Worm (Caenorhabditis elegans) whole organism, late embryonic: ENCODE data around the gene Y62H9A.7.

Source experiments
- C38D4.7 ChIP-seq: fragments of 200-800 bp; sonication (Bioruptor generic); optimal IDR thresholded peaks from 2 replicates; lab custom pipeline; 2018; ENCODE audit warnings: mild to moderate bottlenecking, missing genetic modification characterization, moderate library complexity, missing compliant biosample characterization
- F13H6.1 ChIP-seq: sonication (generic microtip); optimal IDR thresholded peaks from 2 replicates; lab custom pipeline; 2016; ENCODE audit warnings: missing genetic modification characterization, missing compliant biosample characterization
- K02D7.2 ChIP-seq: sonication (generic microtip); optimal IDR thresholded peaks from 2 replicates; lab custom pipeline; 2017; ENCODE audit warnings: mild to moderate bottlenecking, missing genetic modification characterization, missing compliant biosample characterization
- T23F11.4 ChIP-seq: fragments of 200-800 bp; sonication (Bioruptor generic); optimal IDR thresholded peaks from 2 replicates; lab custom pipeline; 2018; ENCODE audit warnings: mild to moderate bottlenecking, missing genetic modification characterization, missing compliant biosample characterization
- ceh-18 ChIP-seq: sonication (generic microtip); optimal IDR thresholded peaks from 2 replicates; lab custom pipeline; 2016; ENCODE audit warnings: missing genetic modification characterization, missing compliant biosample characterization
- ceh-34 ChIP-seq: sonication (generic microtip); optimal IDR thresholded peaks from 2 replicates; lab custom pipeline; 2016; ENCODE audit warnings: mild to moderate bottlenecking, missing genetic modification characterization, missing compliant biosample characterization
- ceh-9 ChIP-seq: sonication (generic microtip); optimal IDR thresholded peaks from 2 replicates; lab custom pipeline; 2016; ENCODE audit warnings: mild to moderate bottlenecking, missing genetic modification characterization, inconsistent platforms, missing compliant biosample characterization
- dmd-4 ChIP-seq: sonication (generic microtip); optimal IDR thresholded peaks from 2 replicates; lab custom pipeline; 2016; ENCODE audit warnings: borderline replicate concordance, missing genetic modification characterization, missing compliant biosample characterization
- dve-1 ChIP-seq: sonication (generic microtip); optimal IDR thresholded peaks from 2 replicates; lab custom pipeline; 2017; ENCODE audit warnings: antibody characterized with exemption, mild to moderate bottlenecking, missing genetic modification characterization, missing compliant biosample characterization
- elt-2 ChIP-seq: sonication (generic microtip); optimal IDR thresholded peaks from 2 replicates; lab custom pipeline; 2016; ENCODE audit warnings: missing genetic modification reagents, missing genetic modification characterization, missing compliant biosample characterization
- elt-4 ChIP-seq: sonication (generic microtip); optimal IDR thresholded peaks from 2 replicates; lab custom pipeline; 2016; ENCODE audit warnings: missing genetic modification characterization, missing compliant biosample characterization
- ets-4 ChIP-seq: sonication (generic microtip); optimal IDR thresholded peaks from 2 replicates; lab custom pipeline; 2016; ENCODE audit warnings: missing genetic modification characterization, missing compliant biosample characterization
- eyg-1 ChIP-seq: sonication (generic microtip); optimal IDR thresholded peaks from 2 replicates; lab custom pipeline; 2016; ENCODE audit warnings: missing genotype, missing genetic modification characterization, missing compliant biosample characterization
- fax-1 ChIP-seq: sonication (generic microtip); optimal IDR thresholded peaks from 2 replicates; lab custom pipeline; 2016; ENCODE audit warnings: missing genotype, missing genetic modification characterization, missing compliant biosample characterization
- fkh-6 ChIP-seq: sonication (generic microtip); optimal IDR thresholded peaks from 2 replicates; lab custom pipeline; 2016; ENCODE audit warnings: missing genetic modification characterization, missing compliant biosample characterization
- hlh-13 ChIP-seq: fragments of 200-800 bp; sonication (Bioruptor generic); optimal IDR thresholded peaks from 2 replicates; lab custom pipeline; 2018; ENCODE audit warnings: mild to moderate bottlenecking, missing genetic modification characterization, missing compliant biosample characterization
- hlh-30 ChIP-seq: sonication (generic microtip); optimal IDR thresholded peaks from 2 replicates; lab custom pipeline; 2017; ENCODE audit warnings: antibody characterized with exemption, missing genetic modification characterization, missing compliant biosample characterization; ENCODE audit not compliant: insufficient read depth
- hlh-6 ChIP-seq: sonication (generic microtip); optimal IDR thresholded peaks from 2 replicates; lab custom pipeline; 2016; ENCODE audit warnings: missing genotype, missing genetic modification characterization, missing compliant biosample characterization
- lim-6 ChIP-seq: sonication (generic microtip); optimal IDR thresholded peaks from 2 replicates; lab custom pipeline; 2016; ENCODE audit warnings: missing genetic modification characterization, missing compliant biosample characterization
- madf-2 ChIP-seq: sonication (generic microtip); optimal IDR thresholded peaks from 2 replicates; lab custom pipeline; 2017; ENCODE audit warnings: missing genetic modification characterization, missing compliant biosample characterization
- nfya-1 ChIP-seq: sonication (generic microtip); optimal IDR thresholded peaks from 2 replicates; lab custom pipeline; 2017; ENCODE audit warnings: missing genetic modification characterization, mild to moderate bottlenecking, missing compliant biosample characterization, antibody characterized with exemption, moderate library complexity
- nhr-232 ChIP-seq: sonication (generic microtip); optimal IDR thresholded peaks from 2 replicates; lab custom pipeline; 2016; ENCODE audit warnings: missing genetic modification characterization, missing compliant biosample characterization
- npax-4 ChIP-seq: sonication (generic microtip); optimal IDR thresholded peaks from 2 replicates; lab custom pipeline; 2016; ENCODE audit warnings: missing genetic modification characterization, missing compliant biosample characterization
- pat-9 ChIP-seq: fragments of 200-800 bp; sonication (Bioruptor generic); optimal IDR thresholded peaks from 2 replicates; lab custom pipeline; 2018; ENCODE audit warnings: mild to moderate bottlenecking, missing genetic modification characterization, moderate library complexity, missing compliant biosample characterization
- pax-1 ChIP-seq: fragments of 150-350 bp; optimal IDR thresholded peaks from 2 replicates; lab custom pipeline; 2014; ENCODE audit warnings: missing biosample characterization, missing genetic modification characterization
- pha-2 ChIP-seq: sonication (generic microtip); optimal IDR thresholded peaks from 2 replicates; lab custom pipeline; 2017; ENCODE audit warnings: mild to moderate bottlenecking, missing genetic modification characterization, missing compliant biosample characterization
- pha-4 ChIP-seq: fragments of 150-350 bp; optimal IDR thresholded peaks from 2 replicates; lab custom pipeline; 2018; ENCODE audit warnings: missing biosample characterization, missing genetic modification reagents, missing genetic modification characterization
- rnt-1 ChIP-seq: sonication (generic microtip); optimal IDR thresholded peaks from 2 replicates; lab custom pipeline; 2016; ENCODE audit warnings: missing genetic modification characterization, missing compliant biosample characterization
- sdc-2 ChIP-seq: sonication (generic microtip); optimal IDR thresholded peaks from 2 replicates; lab custom pipeline; 2016; ENCODE audit warnings: missing genotype, missing genetic modification characterization, missing compliant biosample characterization
- sox-4 ChIP-seq: sonication (generic microtip); optimal IDR thresholded peaks from 2 replicates; lab custom pipeline; 2017; ENCODE audit warnings: mild to moderate bottlenecking, missing genetic modification characterization, inconsistent platforms, missing compliant biosample characterization
- syd-9 ChIP-seq: sonication (generic microtip); optimal IDR thresholded peaks from 2 replicates; lab custom pipeline; 2016; ENCODE audit warnings: mild to moderate bottlenecking, missing genetic modification characterization, moderate library complexity, missing compliant biosample characterization
- tbx-7 ChIP-seq: sonication (generic microtip); optimal IDR thresholded peaks from 2 replicates; lab custom pipeline; 2016; ENCODE audit warnings: missing genotype, missing genetic modification characterization, missing compliant biosample characterization
- unc-3 ChIP-seq, 2 experiments: fragments of 200-800 bp in 1 of 2; sonication (Bioruptor generic) in 1 of 2; sonication (generic microtip) in 1 of 2; conservative IDR thresholded peaks in 1 of 2; optimal IDR thresholded peaks in 1 of 2; 2 replicates each; pipeline versions ENCODE4 v1.3.6 to Lab custom; 2016 to 2022; ENCODE audit warnings: missing compliant biosample characterization in 2 of 2, missing genetic modification characterization in 2 of 2, missing genetic modification reagents in 1 of 2
- unc-55 ChIP-seq: sonication (generic microtip); optimal IDR thresholded peaks from 2 replicates; lab custom pipeline; 2017; ENCODE audit warnings: missing biosample characterization, missing genetic modification reagents, missing genetic modification characterization
- unc-86 ChIP-seq: sonication (generic microtip); optimal IDR thresholded peaks from 2 replicates; lab custom pipeline; 2016; ENCODE audit warnings: missing genetic modification characterization, missing compliant biosample characterization
- ztf-16 ChIP-seq: sonication (generic microtip); optimal IDR thresholded peaks from 2 replicates; lab custom pipeline; 2017; ENCODE audit warnings: missing genetic modification characterization, missing compliant biosample characterization

Y62H9A.7 gene

ce11 chrX:11917994-11918393, 32.5 kb upstream of the Y62H9A.7 start, which contains the start of gene Y62H9A.16:
TSS of gene Y62H9A.16 (plus strand) at chrX:11918294.
- TF ChIP-seq madf-2 (no peak), nhr-232 (tag; lab: Kevin White, UChicago) (no peak), sox-4 (tag; lab: Kevin White, UChicago) (no peak), pax-1 (tag; lab: Kevin White, UChicago) (no peak)

- no peak for TF ChIP-seq eyg-1
- TF ChIP-seq C38D4.7 (GFP tag; lab: Kevin White, UChicago) = no peak
- no peak for TF ChIP-seq nhr-232 (tag; lab: Kevin White, UChicago)
- no peak for TF ChIP-seq madf-2
- TF ChIP-seq elt-4 (tag; lab: Kevin White, UChicago) = no peak
- no peak for TF ChIP-seq fax-1 (tag; lab: Kevin White, UChicago)
- no peak for TF ChIP-seq tbx-7 (tag; lab: Kevin White, UChicago)
- no peak for TF ChIP-seq ets-4 (tag; lab: Kevin White, UChicago)
- TF ChIP-seq T23F11.4 (GFP tag; lab: Kevin White, UChicago) = no peak
- no peak for TF ChIP-seq unc-55 (GFP tag; lab: Kevin White, UChicago)
- TF ChIP-seq syd-9 (tag; lab: Kevin White, UChicago) = no peak
- no peak for TF ChIP-seq ztf-16
- TF ChIP-seq rnt-1 = no peak
Measured at ce11 chrX:11916705-11917104, 31.2 kb upstream of the Y62H9A.7 start, which contains the start of gene Y62H9A.13. TSS of gene Y62H9A.13 (plus strand) at chrX:11917005.

DNA sequence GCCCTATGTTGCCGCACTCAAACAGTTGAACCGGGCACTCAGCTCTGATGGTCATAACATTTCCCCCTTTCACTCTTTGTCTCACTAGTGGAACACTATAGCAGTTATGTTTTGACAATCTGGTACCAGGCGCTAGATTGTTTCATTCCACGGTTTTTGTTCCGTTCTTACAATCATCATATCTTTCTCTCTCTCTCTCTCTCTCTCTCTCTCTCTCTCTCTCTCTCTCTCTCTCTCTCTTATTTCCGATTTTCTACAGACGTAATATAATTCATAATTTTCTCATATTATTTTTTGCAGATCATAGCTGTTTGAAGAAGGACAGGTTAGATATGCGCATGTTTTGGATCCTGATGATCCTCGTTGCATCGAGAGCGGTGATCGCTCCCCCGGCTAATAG, 28.3 kb upstream of the Y62H9A.7 start, which contains the start of gene Y62H9A.12:
Gene Y62H9A.12 (plus strand): TSS at position 301 of the 400 bp plus-strand sequence.
- TF ChIP-seq ceh-18 (tag; lab: Kevin White, UChicago) = no peak
- no peak for TF ChIP-seq pax-1 (tag; lab: Kevin White, UChicago)
- no peak for TF ChIP-seq lim-6 (tag; lab: Kevin White, UChicago)
- TF ChIP-seq pat-9 (tag; lab: Kevin White, UChicago) = no peak
- no peak for TF ChIP-seq tbx-7 (tag; lab: Kevin White, UChicago)
- TF ChIP-seq pha-4 (tag; lab: Kevin White, UChicago) = no peak
- no peak for TF ChIP-seq ets-4 (tag; lab: Kevin White, UChicago)
- TF ChIP-seq pha-2 (tag; lab: Kevin White, UChicago) = no peak
- no peak for TF ChIP-seq dve-1 (tag; lab: Kevin White, UChicago)
- TF ChIP-seq fkh-6 (tag; lab: Kevin White, UChicago) = no peak
- no peak for TF ChIP-seq F13H6.1 (tag; lab: Kevin White, UChicago)
- TF ChIP-seq fax-1 (tag; lab: Kevin White, UChicago) = no peak
- TF ChIP-seq syd-9 (tag; lab: Kevin White, UChicago) = no peak
- TF ChIP-seq sdc-2 = no peak

- TF ChIP-seq K02D7.2 (tag; lab: Kevin White, UChicago) (no peak), elt-2 (tag; lab: Kevin White, UChicago) (peak; percentile 60)
Measured at ce11 chrX:11910046-11910445, 24.6 kb upstream of the Y62H9A.7 start, which contains the start of gene Y62H9A.15. TSS of gene Y62H9A.15 (minus strand) at chrX:11910145.

- TF ChIP-seq fax-1 (tag; lab: Kevin White, UChicago) = no peak
- TF ChIP-seq elt-4 (tag; lab: Kevin White, UChicago) = no peak
- no peak for TF ChIP-seq ceh-9
- TF ChIP-seq npax-4 (tag; lab: Kevin White, UChicago) = no peak
- TF ChIP-seq elt-2 (tag; lab: Kevin White, UChicago) = peak; percentile 24
Measured at ce11 chrX:11909168-11909567, 23.7 kb upstream of the Y62H9A.7 start.

ce11 chrX:11908226-11908625, 22.7 kb upstream of the Y62H9A.7 start:
- no peak for TF ChIP-seq fax-1 (tag; lab: Kevin White, UChicago)
- TF ChIP-seq ceh-9 = no peak
- no peak for TF ChIP-seq hlh-30 (tag; lab: Kevin White, UChicago)
- no peak for TF ChIP-seq tbx-7 (tag; lab: Kevin White, UChicago)
- no peak for TF ChIP-seq hlh-13 (GFP tag; lab: Kevin White, UChicago)
- no peak for TF ChIP-seq hlh-6
- TF ChIP-seq npax-4 (tag; lab: Kevin White, UChicago) = no peak
- no peak for TF ChIP-seq unc-86 (tag; lab: Kevin White, UChicago)
- TF ChIP-seq dmd-4 (tag; lab: Kevin White, UChicago) = no peak
- TF ChIP-seq lim-6 (tag; lab: Kevin White, UChicago) = no peak
- TF ChIP-seq ceh-34 (tag; lab: Kevin White, UChicago) = no peak
- no peak for TF ChIP-seq pha-2 (tag; lab: Kevin White, UChicago)
- TF ChIP-seq nfya-1 (tag; lab: Kevin White, UChicago) = no peak
- no peak for TF ChIP-seq unc-3 (GFP tag; conservative IDR thresholded peaks at IDR 0.05; lab: Robert Waterston, UW)
- no peak for TF ChIP-seq unc-3 (tag; optimal IDR thresholded peaks at IDR 0.05; lab: Kevin White, UChicago)
- TF ChIP-seq C38D4.7 (GFP tag; lab: Kevin White, UChicago) = no peak
